Worm (Caenorhabditis elegans): Measurements from ENCODE around the gene F07A11.1.

F07A11.1 gene

ce11 chrII:11617715-11618114 lies 25.8 kb upstream of the F07A11.1 start:
- TF ChIP-seq nhr-129 (tag; optimal IDR thresholded peaks at IDR 0.05) (peak; percentile 34), mdl-1 (tag; optimal IDR thresholded peaks at IDR 0.05) (no peak), crh-2 (tag; optimal IDR thresholded peaks at IDR 0.05) (peak; percentile 40), Y55F3AM.14 (GFP tag; optimal IDR thresholded peaks at IDR 0.05) (peak; percentile 60), unc-55 (GFP tag; optimal IDR thresholded peaks at IDR 0.05) (no peak), snpc-4 (tag; optimal IDR thresholded peaks at IDR 0.05) (no peak), blmp-1 (tag; optimal IDR thresholded peaks at IDR 0.05; ENCODE audit: insufficient read depth) (peak; percentile 98), sma-9 (GFP tag; optimal IDR thresholded peaks at IDR 0.05) (peak; percentile 64), sma-9 (tag; optimal IDR thresholded peaks at IDR 0.05) (no peak), lsy-2 (tag; optimal IDR thresholded peaks at IDR 0.05) (peak in 1 of 2 experiments; percentile 34), sma-3 (GFP tag; optimal IDR thresholded peaks at IDR 0.05) (peak; percentile 47), F13H6.1 (tag; optimal IDR thresholded peaks at IDR 0.05) (peak; percentile 16), fos-1 (tag; optimal IDR thresholded peaks at IDR 0.05) (no peak), peb-1 (tag; optimal IDR thresholded peaks at IDR 0.05) (no peak), nhr-77 (tag; optimal IDR thresholded peaks at IDR 0.05) (no peak), C34F6.9 (tag; optimal IDR thresholded peaks at IDR 0.05) (peak; percentile 11), nhr-25 (tag; optimal IDR thresholded peaks at IDR 0.05) (peak; percentile 85), lin-13 (GFP tag; optimal IDR thresholded peaks at IDR 0.05) (peak; percentile 2), aly-2 (tag; optimal IDR thresholded peaks at IDR 0.05) (no peak), elt-3 (tag; optimal IDR thresholded peaks at IDR 0.05) (no peak), ama-1 (optimal IDR thresholded peaks at IDR 0.05) (peak; percentile 68), dmd-4 (tag; optimal IDR thresholded peaks at IDR 0.05) (no peak), nhr-21 (tag; optimal IDR thresholded peaks at IDR 0.05) (peak; percentile 12), lin-39 (tag; optimal IDR thresholded peaks at IDR 0.05) (no peak)

DNA sequence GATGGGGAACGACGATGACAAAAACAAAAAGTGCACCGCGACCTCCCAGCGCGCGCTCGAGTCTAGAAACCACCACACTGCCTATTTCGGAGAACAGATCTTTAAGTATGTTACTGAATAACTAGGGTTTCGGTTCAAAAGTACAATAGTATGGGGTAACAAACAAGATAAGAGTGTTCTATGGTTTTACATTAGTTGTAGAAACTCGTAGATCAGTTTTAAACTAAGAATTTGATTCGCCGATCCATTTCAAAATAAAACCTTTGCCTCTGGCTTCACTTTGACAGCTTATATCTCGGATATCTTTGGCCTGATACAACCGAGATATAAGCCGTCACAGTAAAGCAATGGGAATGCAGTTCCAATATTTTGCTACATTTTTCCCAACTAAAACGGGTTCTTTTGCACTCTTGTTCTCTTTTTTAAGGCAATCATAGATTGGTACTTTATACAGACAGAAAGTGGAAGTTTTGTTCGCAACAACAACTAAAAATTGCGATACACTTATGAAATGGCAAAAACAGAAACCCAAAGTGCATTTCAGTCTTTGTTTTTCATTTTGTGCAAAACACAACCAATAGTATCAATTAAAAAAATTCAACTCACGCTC lies 24.5 kb upstream of the F07A11.1 start:
- peak; percentile 5 for TF ChIP-seq nhr-21 (tag; optimal IDR thresholded peaks at IDR 0.05)
- TF ChIP-seq unc-39 (tag; optimal IDR thresholded peaks at IDR 0.05) = no peak
- TF ChIP-seq sma-9 (GFP tag; optimal IDR thresholded peaks at IDR 0.05) = peak; percentile 27
- no peak for TF ChIP-seq sma-9 (tag; optimal IDR thresholded peaks at IDR 0.05)
- TF ChIP-seq nhr-11 (tag; optimal IDR thresholded peaks at IDR 0.05) = no peak

ce11 chrII:11614103-11614857 lies 22.4 kb upstream of the F07A11.1 start:
- peak; percentile 34 for TF ChIP-seq nhr-25 (tag; optimal IDR thresholded peaks at IDR 0.05)
- peak; percentile 0 for TF ChIP-seq fos-1 (tag; optimal IDR thresholded peaks at IDR 0.05)
- TF ChIP-seq nhr-23 (tag; optimal IDR thresholded peaks at IDR 0.05) = no peak
- peak; percentile 32 for TF ChIP-seq Y55F3AM.14 (GFP tag; optimal IDR thresholded peaks at IDR 0.05)
- TF ChIP-seq nhr-6 (tag; optimal IDR thresholded peaks at IDR 0.05) = no peak
- peak; percentile 24 for TF ChIP-seq nhr-21 (tag; optimal IDR thresholded peaks at IDR 0.05)

- TF ChIP-seq ceh-16 (tag; optimal IDR thresholded peaks at IDR 0.05) = no peak
- TF ChIP-seq mab-5 (tag; optimal IDR thresholded peaks at IDR 0.05) = no peak
- TF ChIP-seq crh-2 (tag; optimal IDR thresholded peaks at IDR 0.05) = no peak
- TF ChIP-seq lin-39 (tag; optimal IDR thresholded peaks at IDR 0.05) = no peak
- TF ChIP-seq nhr-25 (tag; optimal IDR thresholded peaks at IDR 0.05) = no peak
These were observed 20.3 kb upstream of the F07A11.1 start, which contains the start of gene F07A11.5 for ce11 chrII:11612034-11612723. Gene F07A11.5, plus strand, starts transcription at chrII:11612300.

DNA sequence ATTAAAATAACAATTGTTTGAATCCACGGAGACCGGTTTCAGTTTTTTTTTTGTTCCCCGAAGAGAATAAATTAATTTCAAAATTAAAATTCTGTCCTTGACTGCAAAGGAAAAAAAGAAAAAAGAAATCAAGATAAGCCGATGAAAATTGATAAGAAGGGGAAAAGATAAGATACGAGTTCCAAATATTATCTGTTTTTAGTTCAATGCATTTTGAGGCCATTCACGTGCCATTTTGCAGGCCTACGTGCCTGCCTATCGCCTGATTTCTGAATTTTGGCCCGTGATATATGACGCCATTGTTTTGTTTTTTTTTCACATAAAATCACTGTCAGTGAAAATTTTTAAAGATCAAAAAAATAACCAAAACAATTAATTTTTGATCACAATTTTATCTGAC lies 19.5 kb upstream of the F07A11.1 start:
- TF ChIP-seq sma-9 (GFP tag; optimal IDR thresholded peaks at IDR 0.05) = peak; percentile 57
- no peak for TF ChIP-seq sma-9 (tag; optimal IDR thresholded peaks at IDR 0.05)
- TF ChIP-seq fos-1 (tag; optimal IDR thresholded peaks at IDR 0.05) = peak; percentile 71
- no peak for TF ChIP-seq skn-1 (tag; optimal IDR thresholded peaks at IDR 0.05)
- peak; percentile 46 for TF ChIP-seq crh-2 (tag; optimal IDR thresholded peaks at IDR 0.05)
- TF ChIP-seq nhr-23 (tag; optimal IDR thresholded peaks at IDR 0.05) = no peak
- no peak for TF ChIP-seq sma-3 (GFP tag; optimal IDR thresholded peaks at IDR 0.05)
- TF ChIP-seq gmeb-1 (tag; optimal IDR thresholded peaks at IDR 0.05) = peak; percentile 25

All from whole organism, L2 larva.